Worm (Caenorhabditis elegans) whole organism, young adult: ENCODE measurements around the gene T01G1.2.

ENCODE experiments used
- D2030.7 ChIP-seq: fragments of 200-800 bp; sonication (Bioruptor generic); IDR thresholded peaks from 2 replicates; pipeline ENCODE4 v1.3.6; 2022; ENCODE audit warnings: missing genetic modification reagents, missing genetic modification characterization, missing compliant biosample characterization
- F33H1.4 ChIP-seq: fragments of 200-800 bp; sonication (Bioruptor generic); IDR thresholded peaks from 2 replicates; pipeline ENCODE4 v1.3.6; 2022; ENCODE audit warnings: missing genetic modification reagents, missing genetic modification characterization, missing compliant biosample characterization
- F37B4.10 ChIP-seq: fragments of 200-800 bp; sonication (Bioruptor generic); IDR thresholded peaks from 2 replicates; pipeline ENCODE4 v1.3.6; 2022; ENCODE audit warnings: missing genetic modification characterization, missing compliant biosample characterization
- F39B2.1 ChIP-seq: fragments of 200-800 bp; sonication (Bioruptor generic); IDR thresholded peaks from 2 replicates; pipeline ENCODE4 v1.3.6; 2022; ENCODE audit warnings: missing genetic modification reagents, missing genetic modification characterization, missing compliant biosample characterization
- F57C9.4 ChIP-seq: sonication (generic microtip); optimal IDR thresholded peaks from 2 replicates; lab custom pipeline; 2017; ENCODE audit warnings: mild to moderate bottlenecking, missing genetic modification characterization, missing compliant biosample characterization
- T26A5.8 ChIP-seq: sonication (generic microtip); optimal IDR thresholded peaks from 2 replicates; lab custom pipeline; 2016; ENCODE audit warnings: missing genetic modification characterization, missing compliant biosample characterization
- Y53G8AR.9 ChIP-seq: fragments of 200-800 bp; sonication (Bioruptor generic); conservative IDR thresholded peaks from 2 replicates; pipeline ENCODE4 v1.3.6; 2022; ENCODE audit warnings: missing genetic modification reagents, missing genetic modification characterization, missing compliant biosample characterization
- ZK185.1 ChIP-seq: sonication (generic microtip); optimal IDR thresholded peaks from 2 replicates; lab custom pipeline; 2016; ENCODE audit warnings: mild to moderate bottlenecking, missing genetic modification characterization, missing compliant biosample characterization; ENCODE audit not compliant: poor library complexity, severe bottlenecking
- akir-1 ChIP-seq: fragments of 200-800 bp; sonication (Bioruptor generic); optimal IDR thresholded peaks from 2 replicates; lab custom pipeline; 2018; ENCODE audit warnings: mild to moderate bottlenecking, missing genetic modification characterization, moderate library complexity, missing compliant biosample characterization
- attf-5 ChIP-seq: fragments of 200-800 bp; sonication (Bioruptor generic); optimal IDR thresholded peaks from 2 replicates; lab custom pipeline; 2018; ENCODE audit warnings: mild to moderate bottlenecking, missing genetic modification characterization, missing compliant biosample characterization
- attf-6 ChIP-seq: fragments of 200-800 bp; sonication (Bioruptor generic); IDR thresholded peaks from 2 replicates; pipeline ENCODE4 v1.3.6; 2022; ENCODE audit warnings: missing genetic modification reagents, missing genetic modification characterization, missing compliant biosample characterization
- cebp-1 ChIP-seq, 2 experiments: fragments of 200-800 bp in 1 of 2; sonication (Bioruptor generic) in 1 of 2; sonication (generic microtip) in 1 of 2; IDR thresholded peaks in 1 of 2; optimal IDR thresholded peaks in 1 of 2; 2 replicates each; pipeline versions ENCODE4 v1.3.6 to Lab custom; 2017 to 2022; ENCODE audit warnings: missing compliant biosample characterization in 2 of 2, missing genetic modification characterization in 2 of 2, mild to moderate bottlenecking in 1 of 2, missing genetic modification reagents in 1 of 2, moderate library complexity in 1 of 2
- ceh-27 ChIP-seq: fragments of 200-800 bp; sonication (Bioruptor generic); optimal IDR thresholded peaks from 2 replicates; lab custom pipeline; 2018; ENCODE audit warnings: mild to moderate bottlenecking, missing genetic modification characterization, moderate library complexity, missing compliant biosample characterization
- ceh-40 ChIP-seq: fragments of 200-800 bp; sonication (Bioruptor generic); IDR thresholded peaks from 2 replicates; pipeline ENCODE4 v1.3.6; 2022; ENCODE audit warnings: missing genetic modification characterization, missing compliant biosample characterization
- ceh-58 ChIP-seq: fragments of 200-800 bp; sonication (Bioruptor generic); IDR thresholded peaks from 2 replicates; pipeline ENCODE4 v1.3.6; 2022; ENCODE audit warnings: missing genetic modification characterization, missing compliant biosample characterization
- ceh-91 ChIP-seq: fragments of 200-800 bp; sonication (Bioruptor generic); IDR thresholded peaks from 2 replicates; pipeline ENCODE4 v1.3.6; 2022; ENCODE audit warnings: missing genetic modification reagents, missing genetic modification characterization, missing compliant biosample characterization
- chd-7 ChIP-seq: sonication (generic microtip); optimal IDR thresholded peaks from 2 replicates; lab custom pipeline; 2016; ENCODE audit warnings: mild to moderate bottlenecking, missing genetic modification characterization, moderate library complexity, missing compliant biosample characterization
- die-1 ChIP-seq: sonication (generic microtip); optimal IDR thresholded peaks from 2 replicates; lab custom pipeline; 2016; ENCODE audit warnings: missing genotype, mild to moderate bottlenecking, missing genetic modification characterization, missing compliant biosample characterization
- dpl-1 ChIP-seq: fragments of 150-350 bp; optimal IDR thresholded peaks from 2 replicates; lab custom pipeline; 2014; ENCODE audit warnings: missing biosample characterization, missing genetic modification reagents, missing genetic modification characterization
- egl-18 ChIP-seq: fragments of 200-800 bp; sonication (Bioruptor generic); IDR thresholded peaks from 2 replicates; pipeline ENCODE4 v1.3.6; 2022; ENCODE audit warnings: missing genetic modification reagents, missing genetic modification characterization, missing compliant biosample characterization
- egl-44 ChIP-seq: fragments of 200-800 bp; sonication (Bioruptor generic); IDR thresholded peaks from 2 replicates; pipeline ENCODE4 v1.3.6; 2022; ENCODE audit warnings: missing genetic modification reagents, missing genetic modification characterization, missing compliant biosample characterization
- ekl-4 ChIP-seq: fragments of 200-800 bp; sonication (Bioruptor generic); IDR thresholded peaks from 2 replicates; pipeline ENCODE4 v1.3.6; 2022; ENCODE audit warnings: missing genetic modification reagents, missing genetic modification characterization, missing compliant biosample characterization
- hlh-12 ChIP-seq: sonication (generic microtip); optimal IDR thresholded peaks from 2 replicates; lab custom pipeline; 2016; ENCODE audit warnings: missing genetic modification characterization, missing compliant biosample characterization
- hlh-26 ChIP-seq: fragments of 200-800 bp; sonication (Bioruptor generic); conservative IDR thresholded peaks from 2 replicates; pipeline ENCODE4 v1.3.6; 2022; ENCODE audit warnings: missing genetic modification reagents, missing genetic modification characterization, missing compliant biosample characterization
- hsf-1 ChIP-seq: fragments of 200-800 bp; sonication (Bioruptor generic); IDR thresholded peaks from 2 replicates; pipeline ENCODE4 v1.3.6; 2022; ENCODE audit warnings: missing genetic modification reagents, missing genetic modification characterization, missing compliant biosample characterization
- lag-1 ChIP-seq: fragments of 200-800 bp; sonication (Bioruptor generic); IDR thresholded peaks from 2 replicates; pipeline ENCODE4 v1.3.6; 2022; ENCODE audit warnings: missing genetic modification reagents, missing genetic modification characterization, missing compliant biosample characterization
- lin-26 ChIP-seq: fragments of 200-800 bp; sonication (Bioruptor generic); IDR thresholded peaks from 2 replicates; pipeline ENCODE4 v1.3.6; 2022; ENCODE audit warnings: missing genetic modification reagents, missing genetic modification characterization, missing compliant biosample characterization
- lin-35 ChIP-seq, 3 experiments: fragments of 150-350 bp in 2 of 3; sonication (generic microtip) in 1 of 3; optimal IDR thresholded peaks; 2 replicates each; lab custom pipeline; 2014 to 2018; ENCODE audit warnings: missing biosample characterization in 3 of 3, missing genetic modification characterization in 3 of 3, missing genetic modification reagents in 3 of 3
- lin-54 ChIP-seq: fragments of 200-800 bp; sonication (Bioruptor generic); optimal IDR thresholded peaks from 2 replicates; lab custom pipeline; 2018; ENCODE audit warnings: mild to moderate bottlenecking, missing genetic modification characterization, missing compliant biosample characterization
- lir-1 ChIP-seq: fragments of 200-800 bp; sonication (Bioruptor generic); conservative IDR thresholded peaks from 2 replicates; pipeline ENCODE4 v1.3.6; 2022; ENCODE audit warnings: missing genetic modification reagents, missing genetic modification characterization, missing compliant biosample characterization
- lsl-1 ChIP-seq: fragments of 200-800 bp; sonication (Bioruptor generic); optimal IDR thresholded peaks from 2 replicates; lab custom pipeline; 2018; ENCODE audit warnings: mild to moderate bottlenecking, missing genetic modification characterization, moderate library complexity, missing compliant biosample characterization
- madf-3 ChIP-seq: fragments of 200-800 bp; sonication (Bioruptor generic); IDR thresholded peaks from 2 replicates; pipeline ENCODE4 v1.3.6; 2022; ENCODE audit warnings: missing genetic modification reagents, missing genetic modification characterization, missing compliant biosample characterization
- madf-6 ChIP-seq: fragments of 200-800 bp; sonication (Bioruptor generic); IDR thresholded peaks from 2 replicates; pipeline ENCODE4 v1.3.6; 2022; ENCODE audit warnings: missing genetic modification reagents, missing genetic modification characterization, missing compliant biosample characterization
- madf-8 ChIP-seq: fragments of 200-800 bp; sonication (Bioruptor generic); conservative IDR thresholded peaks from 2 replicates; pipeline ENCODE4 v1.3.6; 2022; ENCODE audit warnings: missing genetic modification reagents, missing genetic modification characterization, missing compliant biosample characterization
- mel-28 ChIP-seq: sonication (generic microtip); optimal IDR thresholded peaks from 2 replicates; lab custom pipeline; 2016; ENCODE audit warnings: borderline replicate concordance, mild to moderate bottlenecking, missing genetic modification characterization, missing compliant biosample characterization
- snpc-1.1 ChIP-seq: sonication (generic microtip); optimal IDR thresholded peaks from 2 replicates; lab custom pipeline; 2017; ENCODE audit warnings: missing genetic modification characterization, mild to moderate bottlenecking, missing compliant biosample characterization, antibody characterized with exemption, moderate library complexity, missing genotype, missing genetic modification reagents; ENCODE audit not compliant: insufficient read depth
- snpc-1.3 ChIP-seq: sonication (generic microtip); optimal IDR thresholded peaks from 2 replicates; lab custom pipeline; 2017; ENCODE audit warnings: missing genetic modification characterization, mild to moderate bottlenecking, missing compliant biosample characterization, antibody characterized with exemption, moderate library complexity, missing genotype, missing genetic modification reagents; ENCODE audit not compliant: insufficient read depth
- snpc-3.4 ChIP-seq: sonication (generic microtip); optimal IDR thresholded peaks from 2 replicates; lab custom pipeline; 2017; ENCODE audit warnings: missing genetic modification characterization, mild to moderate bottlenecking, missing compliant biosample characterization, antibody characterized with exemption, moderate library complexity, missing genotype, missing genetic modification reagents
- snpc-4 ChIP-seq, 5 experiments: fragments of 150-350 bp in 1 of 5; sonication (generic microtip) in 4 of 5; optimal IDR thresholded peaks; 2 replicates each; lab custom pipeline; 2014 to 2018; ENCODE audit warnings: missing genetic modification characterization in 5 of 5, missing biosample characterization in 3 of 5, antibody characterized with exemption in 2 of 5, mild to moderate bottlenecking in 2 of 5, missing compliant biosample characterization in 2 of 5, missing genotype in 2 of 5, moderate library complexity in 2 of 5, missing genetic modification reagents in 1 of 5
- sptf-2 ChIP-seq: fragments of 200-800 bp; sonication (Bioruptor generic); optimal IDR thresholded peaks from 2 replicates; lab custom pipeline; 2018; ENCODE audit warnings: mild to moderate bottlenecking, missing genetic modification characterization, missing compliant biosample characterization
- tbp1 ChIP-seq: fragments of 200-800 bp; sonication (Bioruptor generic); optimal IDR thresholded peaks from 2 replicates; lab custom pipeline; 2018; ENCODE audit warnings: mild to moderate bottlenecking, missing genetic modification characterization, missing compliant biosample characterization
- tlf-1 ChIP-seq: fragments of 200-800 bp; sonication (Bioruptor generic); optimal IDR thresholded peaks from 2 replicates; lab custom pipeline; 2018; ENCODE audit warnings: mild to moderate bottlenecking, missing genetic modification characterization, missing compliant biosample characterization
- xnd-1 ChIP-seq: sonication (generic microtip); optimal IDR thresholded peaks from 2 replicates; lab custom pipeline; 2016; ENCODE audit warnings: missing genotype, missing genetic modification reagents, missing genetic modification characterization, missing compliant biosample characterization
- ztf-18 ChIP-seq: sonication (generic microtip); optimal IDR thresholded peaks from 2 replicates; lab custom pipeline; 2016; ENCODE audit warnings: missing genotype, mild to moderate bottlenecking, missing genetic modification characterization, missing compliant biosample characterization
- ztf-26 ChIP-seq: sonication (generic microtip); optimal IDR thresholded peaks from 2 replicates; lab custom pipeline; 2017; ENCODE audit warnings: missing genetic modification characterization, missing compliant biosample characterization
- ztf-3 ChIP-seq: fragments of 200-800 bp; sonication (Bioruptor generic); optimal IDR thresholded peaks from 2 replicates; lab custom pipeline; 2018; ENCODE audit warnings: mild to moderate bottlenecking, missing genetic modification characterization, missing compliant biosample characterization

The T01G1.2 gene

DNA sequence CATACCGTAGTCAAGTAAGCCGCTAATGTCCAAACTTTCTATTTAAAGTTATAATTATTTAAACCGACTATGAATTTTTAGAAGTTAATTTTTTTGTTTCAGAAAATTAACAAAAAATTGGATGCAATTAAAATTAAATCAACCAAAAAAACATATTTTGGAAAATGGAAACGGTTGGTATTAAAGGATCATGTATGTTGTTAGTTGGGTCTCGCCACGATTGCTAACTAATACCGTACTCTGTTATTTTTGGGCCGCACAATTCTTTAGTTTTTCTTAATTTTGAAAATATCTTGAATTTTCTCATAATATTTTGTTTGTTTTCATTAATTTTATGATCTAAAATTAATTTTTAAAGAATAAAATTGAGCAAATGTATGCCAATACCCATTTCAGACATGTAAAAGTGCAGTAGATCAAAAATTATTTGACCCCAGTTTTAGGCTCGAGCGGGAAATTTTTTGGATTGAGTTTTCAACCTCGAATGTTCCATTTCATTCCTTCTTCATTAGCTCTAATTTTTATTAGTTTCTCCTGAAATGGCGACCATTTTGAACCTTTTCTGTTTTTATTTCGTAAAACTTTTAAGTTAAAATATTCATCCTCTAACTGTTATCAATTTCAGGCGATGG, 18.3 kb downstream of the T01G1.2 start, which contains the start of gene cbd-1:
cbd-1 (plus strand) TSS at position 626 of the 632 bp plus-strand sequence.
- TF ChIP-seq ceh-91 (GFP tag; lab: Robert Waterston, UW) (peak; percentile 91), ceh-27 (GFP tag; lab: Kevin White, UChicago) (no peak), F39B2.1 (GFP tag; lab: Robert Waterston, UW) (no peak), snpc-4 (GFP tag; optimal IDR thresholded peaks at IDR 0.05; lab: Kevin White, UChicago) (no peak), snpc-4 (tag; optimal IDR thresholded peaks at IDR 0.05; lab: Kevin White, UChicago) (peak in 1 of 4 experiments; percentile 10), tbp1 (GFP tag; lab: Kevin White, UChicago) (no peak), egl-44 (no peak), F57C9.4 (tag; lab: Kevin White, UChicago) (no peak), egl-18 (GFP tag; lab: Robert Waterston, UW) (no peak), D2030.7 (GFP tag; lab: Robert Waterston, UW) (peak; percentile 83), dpl-1 (GFP tag; lab: Kevin White, UChicago) (peak; percentile 81), xnd-1 (tag; lab: Kevin White, UChicago) (peak; percentile 85), hsf-1 (GFP tag; lab: Robert Waterston, UW) (peak; percentile 98), lag-1 (GFP tag; lab: Robert Waterston, UW) (no peak), lsl-1 (GFP tag; lab: Kevin White, UChicago) (peak; percentile 92), madf-8 (GFP tag; lab: Robert Waterston, UW) (peak; percentile 92), ztf-3 (GFP tag; lab: Kevin White, UChicago) (no peak), madf-3 (0 out of 2 replicates have a peak, but pooled peaks have one; percentile 76), F33H1.4 (GFP tag; lab: Robert Waterston, UW) (peak; percentile 82), ZK185.1 (tag; lab: Kevin White, UChicago) (no peak), snpc-1.3 (tag; lab: Kevin White, UChicago) (no peak), Y53G8AR.9 (GFP tag; lab: Robert Waterston, UW) (no peak), snpc-3.4 (tag; lab: Kevin White, UChicago) (peak; percentile 75), hlh-26 (no peak), madf-6 (GFP tag; lab: Robert Waterston, UW) (peak; percentile 97), ceh-40 (GFP tag; lab: Robert Waterston, UW) (no peak), snpc-1.1 (tag; lab: Kevin White, UChicago) (no peak), T26A5.8 (tag; lab: Kevin White, UChicago) (no peak), lir-1 (GFP tag; lab: Robert Waterston, UW) (no peak), hlh-12 (tag; lab: Kevin White, UChicago) (no peak), tlf-1 (GFP tag; lab: Kevin White, UChicago) (peak; percentile 73), ztf-26 (tag; lab: Kevin White, UChicago) (no peak), die-1 (tag; lab: Kevin White, UChicago) (no peak), lin-54 (peak; percentile 30), attf-5 (GFP tag; lab: Kevin White, UChicago) (no peak), akir-1 (no peak), sptf-2 (GFP tag; lab: Kevin White, UChicago) (no peak), ceh-58 (GFP tag; lab: Robert Waterston, UW) (no peak), attf-6 (no peak), lin-35 (GFP tag; optimal IDR thresholded peaks at IDR 0.05; lab: Kevin White, UChicago) (peak in 1 of 3 experiments; percentile 41), mel-28 (tag; lab: Kevin White, UChicago) (no peak), F37B4.10 (GFP tag; lab: Robert Waterston, UW) (no peak), chd-7 (tag; lab: Kevin White, UChicago) (no peak), ztf-18 (tag; lab: Kevin White, UChicago) (no peak), cebp-1 (GFP tag; IDR thresholded peaks at IDR 0.05; lab: Robert Waterston, UW) (no peak), cebp-1 (tag; optimal IDR thresholded peaks at IDR 0.05; lab: Kevin White, UChicago) (no peak), lin-26 (no peak), ekl-4 (GFP tag; lab: Robert Waterston, UW) (0 out of 2 replicates have a peak, but pooled peaks have one; percentile 48)
